Fruit fly (Drosophila melanogaster) whole organism, embryonic: ENCODE measurements around the gene CG46308.
"Not testable (repeated sequence)": the region's sequence is repeated elsewhere in the genome, so short reads cannot be mapped to it uniquely, and the experiment has no call there.

ENCODE experiments used
- B-H2 ChIP-seq: fragments of 200-800 bp; sonication (Bioruptor generic); optimal IDR thresholded peaks from 2 replicates; lab custom pipeline; 2018; ENCODE audit warnings: missing biosample characterization, mild to moderate bottlenecking, missing genetic modification characterization
- CG1024 ChIP-seq: fragments of 200-800 bp; sonication (Bioruptor generic); IDR thresholded peaks from 2 replicates; pipeline ENCODE4 v1.3.6; 2022; ENCODE audit warnings: missing biosample characterization, missing genetic modification characterization
- CG10543 ChIP-seq: fragments of 200-800 bp; sonication (Bioruptor generic); optimal IDR thresholded peaks from 3 replicates; lab custom pipeline; 2017; ENCODE audit warnings: missing biosample characterization, mild to moderate bottlenecking, missing genetic modification characterization, moderate library complexity
- CG11504 ChIP-seq: fragments of 200-800 bp; sonication (Bioruptor generic); optimal IDR thresholded peaks from 3 replicates; lab custom pipeline; 2019; ENCODE audit warnings: missing biosample characterization, mild to moderate bottlenecking, missing genetic modification characterization, moderate library complexity
- CG12942 ChIP-seq: fragments of 200-800 bp; sonication (Bioruptor generic); optimal IDR thresholded peaks from 3 replicates; lab custom pipeline; 2016; ENCODE audit warnings: missing biosample characterization, missing genetic modification characterization
- CG13894 ChIP-seq: fragments of 200-800 bp; sonication (Bioruptor generic); optimal IDR thresholded peaks from 3 replicates; lab custom pipeline; 2018; ENCODE audit warnings: missing biosample characterization, mild to moderate bottlenecking, missing genetic modification characterization, moderate library complexity
- CG17568 ChIP-seq: fragments of 200-800 bp; sonication (Bioruptor generic); optimal IDR thresholded peaks from 2 replicates; lab custom pipeline; 2018; ENCODE audit warnings: missing biosample characterization, mild to moderate bottlenecking, missing genetic modification characterization, moderate library complexity
- CG2889 ChIP-seq: fragments of 200-800 bp; sonication (Bioruptor generic); IDR thresholded peaks from 3 replicates; pipeline ENCODE4 v1.3.6; 2022; ENCODE audit warnings: missing biosample characterization, missing genetic modification characterization
- CG6689 ChIP-seq: fragments of 200-800 bp; sonication (Bioruptor generic); IDR thresholded peaks from 2 replicates; pipeline ENCODE4 v1.3.6; 2022; ENCODE audit warnings: missing biosample characterization, missing genetic modification characterization
- CG7271 ChIP-seq: fragments of 200-800 bp; sonication (Bioruptor generic); optimal IDR thresholded peaks from 2 replicates; lab custom pipeline; 2018; ENCODE audit warnings: missing biosample characterization, mild to moderate bottlenecking, missing genetic modification characterization, moderate library complexity
- CG8924 ChIP-seq: fragments of 200-800 bp; optimal IDR thresholded peaks from 3 replicates; lab custom pipeline; 2019; ENCODE audit warnings: missing biosample characterization, mild to moderate bottlenecking, missing genetic modification characterization, moderate library complexity
- CTCF ChIP-seq: fragments of 200-800 bp; sonication (Bioruptor generic); optimal IDR thresholded peaks from 2 replicates; lab custom pipeline; 2017; ENCODE audit warnings: missing biosample characterization, mild to moderate bottlenecking, missing genetic modification characterization, moderate library complexity
- Deaf1 ChIP-seq: fragments of 200-800 bp; optimal IDR thresholded peaks from 3 replicates; lab custom pipeline; 2019; ENCODE audit warnings: missing biosample characterization, mild to moderate bottlenecking, missing genetic modification characterization, moderate library complexity
- Ets97D ChIP-seq: fragments of 200-800 bp; sonication (Bioruptor generic); optimal IDR thresholded peaks from 3 replicates; lab custom pipeline; 2016; ENCODE audit warnings: missing biosample characterization, missing genetic modification characterization
- GATAe ChIP-seq: fragments of 200-800 bp; sonication (Bioruptor generic); conservative IDR thresholded peaks from 2 replicates; pipeline ENCODE4 v1.3.6; 2022; ENCODE audit warnings: missing biosample characterization, missing genetic modification characterization
- Kr ChIP-seq: fragments of 200-800 bp; sonication (Bioruptor generic); optimal IDR thresholded peaks from 2 replicates; lab custom pipeline; 2017; ENCODE audit warnings: missing biosample characterization, mild to moderate bottlenecking, missing genetic modification characterization
- Med ChIP-seq: fragments of 200-800 bp; sonication (Bioruptor generic); peaks from one replicate; lab custom pipeline; 2016; ENCODE audit warnings: missing biosample characterization, missing genetic modification characterization, mild to moderate bottlenecking, inconsistent platforms, moderate library complexity
- NFAT ChIP-seq: fragments of 200-800 bp; sonication (Bioruptor generic); IDR thresholded peaks from 2 replicates; pipeline ENCODE4 v1.3.6; 2022; ENCODE audit warnings: missing biosample characterization, missing genetic modification characterization
- Nf-YA ChIP-seq: fragments of 200-800 bp; sonication (Bioruptor generic); IDR thresholded peaks from 2 replicates; pipeline ENCODE4 v1.3.6; 2022; ENCODE audit warnings: missing biosample characterization, missing genetic modification characterization
- Pdp1 ChIP-seq, 2 experiments: fragments of 200-800 bp; sonication (Bioruptor generic); optimal IDR thresholded peaks; 3 replicates each; lab custom pipeline; 2016; ENCODE audit warnings: missing biosample characterization in 2 of 2, missing genetic modification characterization in 2 of 2, mild to moderate bottlenecking in 1 of 2, moderate library complexity in 1 of 2
- Sin3A ChIP-seq: fragments of >200 bp; optimal IDR thresholded peaks from 2 replicates; lab custom pipeline; 2018
- Six4 ChIP-seq: fragments of 200-800 bp; sonication (Bioruptor generic); optimal IDR thresholded peaks from 2 replicates; lab custom pipeline; 2016; ENCODE audit warnings: missing biosample characterization, missing genetic modification characterization
- abd-A ChIP-seq: fragments of 200-800 bp; sonication (Bioruptor generic); optimal IDR thresholded peaks from 3 replicates; lab custom pipeline; 2019; ENCODE audit warnings: missing biosample characterization, mild to moderate bottlenecking, missing genetic modification characterization, moderate library complexity
- br ChIP-seq: fragments of >200 bp; optimal IDR thresholded peaks from 2 replicates; lab custom pipeline; 2017
- cg ChIP-seq: fragments of 200-800 bp; sonication (Bioruptor generic); optimal IDR thresholded peaks from 3 replicates; lab custom pipeline; 2019; ENCODE audit warnings: missing biosample characterization, mild to moderate bottlenecking, missing genetic modification characterization, moderate library complexity
- fd64A ChIP-seq: fragments of 200-800 bp; sonication (Bioruptor generic); optimal IDR thresholded peaks from 3 replicates; lab custom pipeline; 2018; ENCODE audit warnings: missing biosample characterization, mild to moderate bottlenecking, missing genetic modification characterization
- ftz-f1 ChIP-seq: fragments of 200-800 bp; sonication (Bioruptor generic); optimal IDR thresholded peaks from 2 replicates; lab custom pipeline; 2016; ENCODE audit warnings: missing biosample characterization, missing genetic modification characterization
- h ChIP-seq: fragments of >200 bp; optimal IDR thresholded peaks from 2 replicates; lab custom pipeline; 2017
- mam ChIP-seq: fragments of 200-800 bp; sonication (Bioruptor generic); optimal IDR thresholded peaks from 3 replicates; lab custom pipeline; 2016; ENCODE audit warnings: missing biosample characterization, missing genetic modification characterization
- mirr ChIP-seq: fragments of 200-800 bp; sonication (Bioruptor generic); optimal IDR thresholded peaks from 3 replicates; lab custom pipeline; 2018; ENCODE audit warnings: missing biosample characterization, mild to moderate bottlenecking, missing genetic modification characterization
- nerfin-2 ChIP-seq: fragments of 200-800 bp; sonication (Bioruptor generic); IDR thresholded peaks from 2 replicates; pipeline ENCODE4 v1.3.6; 2022; ENCODE audit warnings: missing biosample characterization, missing genetic modification characterization; ENCODE audit not compliant: partially characterized antibody
- schlank ChIP-seq: fragments of 200-800 bp; sonication (Bioruptor generic); optimal IDR thresholded peaks from 2 replicates; lab custom pipeline; 2018; ENCODE audit warnings: missing biosample characterization, mild to moderate bottlenecking, missing genetic modification characterization
- scrt ChIP-seq: fragments of 200-800 bp; sonication (Bioruptor generic); optimal IDR thresholded peaks from 2 replicates; lab custom pipeline; 2018; ENCODE audit warnings: missing biosample characterization, mild to moderate bottlenecking, missing genetic modification characterization, moderate library complexity
- shn ChIP-seq: fragments of 200-800 bp; sonication (Bioruptor generic); optimal IDR thresholded peaks from 3 replicates; lab custom pipeline; 2016; ENCODE audit warnings: missing biosample characterization, missing genetic modification characterization
- so ChIP-seq: fragments of 200-800 bp; sonication (Bioruptor generic); IDR thresholded peaks from 3 replicates; pipeline ENCODE4 v1.3.6; 2022; ENCODE audit warnings: missing biosample characterization, missing genetic modification characterization
- sqz ChIP-seq: fragments of 200-800 bp; sonication (Bioruptor generic); optimal IDR thresholded peaks from 3 replicates; lab custom pipeline; 2018; ENCODE audit warnings: missing biosample characterization, mild to moderate bottlenecking, missing genetic modification characterization
- tin ChIP-seq: fragments of 200-800 bp; sonication (Bioruptor generic); optimal IDR thresholded peaks from 3 replicates; lab custom pipeline; 2016; ENCODE audit warnings: missing biosample characterization, missing genetic modification characterization
- usp ChIP-seq: fragments of >200 bp; optimal IDR thresholded peaks from 2 replicates; lab custom pipeline; 2017; ENCODE audit warnings: missing biosample characterization, missing genetic modification characterization

Gene CG46308

dm6 chr2L:13445249-13445846 lies 16.2 kb upstream of the CG46308 start, which contains the start of gene Hacd2 (continued):
- TF ChIP-seq usp (no peak), scrt (GFP tag; lab: Kevin White, UChicago) (no peak), h (no peak), fd64A (GFP tag; lab: Kevin White, UChicago) (no peak), NFAT (peak; percentile 35; the same call in 1 of the 2 replicates), CG2889 (GFP tag; lab: Robert Waterston, UW) (no peak), sqz (GFP tag; lab: Kevin White, UChicago) (no peak), schlank (tag; lab: Kevin White, UChicago) (no peak), tin (GFP tag; lab: Kevin White, UChicago) (peak; percentile 6), mam (peak; percentile 41), B-H2 (GFP tag; lab: Kevin White, UChicago) (peak; percentile 34), shn (peak; percentile 22), Sin3A (lab: Kevin White, UChicago) (peak; percentile 35)

dm6 chr2L:13449397-13449796 lies 12.2 kb upstream of the CG46308 start, which contains the start of gene Hsp60D:
Hsp60D (minus strand) TSS chr2L:13449497.
- TF ChIP-seq CG1024 (GFP tag; lab: Robert Waterston, UW); CG17568 (GFP tag; lab: Kevin White, UChicago); CG7271: not testable (repeated sequence)

dm6 chr2L:13457037-13457547 lies 4.5 kb upstream of the CG46308 start, which contains the start of gene CG42809:
CG42809 (plus strand) TSS chr2L:13457497.
- TF ChIP-seq nerfin-2 (GFP tag; lab: Robert Waterston, UW): no peak
- TF ChIP-seq Ets97D (GFP tag; lab: Kevin White, UChicago): peak; percentile 39
- TF ChIP-seq CG8924 (tag; lab: Kevin White, UChicago): no peak
- peak; percentile 92 for TF ChIP-seq abd-A (tag; lab: Kevin White, UChicago)
- TF ChIP-seq Med (GFP tag; lab: Kevin White, UChicago): peak; percentile 63
- peak; percentile 38 for TF ChIP-seq cg (GFP tag; lab: Kevin White, UChicago)
- peak; percentile 32 for TF ChIP-seq CG13894 (tag; lab: Kevin White, UChicago)
- TF ChIP-seq CG10543 (GFP tag; lab: Kevin White, UChicago): peak; percentile 45
- peak; percentile 41 for TF ChIP-seq mirr
- no peak for TF ChIP-seq Pdp1 (GFP tag; optimal IDR thresholded peaks at IDR 0.05; lab: Kevin White, UChicago)
- TF ChIP-seq Deaf1 (tag; lab: Kevin White, UChicago): peak; percentile 43

- peak; percentile 2 for TF ChIP-seq CG11504 (tag; lab: Kevin White, UChicago)
- no peak for TF ChIP-seq Nf-YA
- peak; percentile 90 for TF ChIP-seq ftz-f1 (GFP tag; lab: Kevin White, UChicago)
- 0 out of 3 replicates have a peak, but pooled peaks have one; percentile 58 for TF ChIP-seq so (GFP tag; lab: Robert Waterston, UW)
- no peak for TF ChIP-seq CG6689
- no peak for TF ChIP-seq br (lab: Kevin White, UChicago)
- no peak for TF ChIP-seq GATAe (GFP tag; lab: Robert Waterston, UW)
- TF ChIP-seq Six4 (GFP tag; lab: Kevin White, UChicago): no peak
- TF ChIP-seq CTCF (GFP tag; lab: Kevin White, UChicago): peak; percentile 60
- no peak for TF ChIP-seq Kr (GFP tag; lab: Kevin White, UChicago)
- peak; percentile 14 for TF ChIP-seq Med (GFP tag; lab: Kevin White, UChicago)
- TF ChIP-seq CG12942: no peak
- peak; percentile 85 for TF ChIP-seq scrt (GFP tag; lab: Kevin White, UChicago)
These were observed 2.4 kb upstream of the CG46308 start, which contains the start of gene CG42810 for dm6 chr2L:13458991-13459731. CG42810 (plus strand) TSS chr2L:13459681.
